Fruit fly (Drosophila melanogaster) whole organism, prepupa: ENCODE data around the gene Atg3.
A peak's percentile ranks its signal among the peaks of the same experiment; 100 is the strongest.

Experiments
- CG1621 ChIP-seq: fragments of 200-800 bp; sonication (Bioruptor generic); optimal IDR thresholded peaks from 3 replicates; lab custom pipeline; 2018; ENCODE audit warnings: missing biosample characterization, mild to moderate bottlenecking, missing genetic modification characterization
- CG8119 ChIP-seq: fragments of 200-800 bp; sonication (Bioruptor generic); IDR thresholded peaks from 3 replicates; pipeline ENCODE4 v1.3.6; 2022; ENCODE audit warnings: missing biosample characterization, missing genetic modification characterization
- Ets96B ChIP-seq: fragments of 200-800 bp; optimal IDR thresholded peaks from 2 replicates; lab custom pipeline; 2019; ENCODE audit warnings: missing biosample characterization, mild to moderate bottlenecking, missing genetic modification characterization, moderate library complexity
- Lpt ChIP-seq: fragments of 200-800 bp; sonication (Bioruptor generic); optimal IDR thresholded peaks from 3 replicates; lab custom pipeline; 2016; ENCODE audit warnings: missing biosample characterization, missing genetic modification characterization
- achi ChIP-seq: fragments of 200-800 bp; sonication (Bioruptor generic); optimal IDR thresholded peaks from 3 replicates; lab custom pipeline; 2016; ENCODE audit warnings: missing biosample characterization, missing genetic modification characterization
- acj6 ChIP-seq: fragments of 200-800 bp; sonication (Bioruptor generic); optimal IDR thresholded peaks from 3 replicates; lab custom pipeline; 2016; ENCODE audit warnings: missing biosample characterization, missing genetic modification characterization
- fkh ChIP-seq: fragments of 200-800 bp; sonication (Bioruptor generic); optimal IDR thresholded peaks from 3 replicates; lab custom pipeline; 2017; ENCODE audit warnings: missing biosample characterization, mild to moderate bottlenecking, missing genetic modification characterization, moderate library complexity
- lz ChIP-seq: fragments of 200-800 bp; sonication (Bioruptor generic); optimal IDR thresholded peaks from 3 replicates; lab custom pipeline; 2016; ENCODE audit warnings: missing biosample characterization, missing genetic modification characterization
- net ChIP-seq: fragments of 200-800 bp; sonication (Bioruptor generic); optimal IDR thresholded peaks from 3 replicates; lab custom pipeline; 2016; ENCODE audit warnings: missing biosample characterization, missing genetic modification characterization

- TF ChIP-seq acj6 (GFP tag; lab: Kevin White, UChicago) (peak; percentile 50), net (GFP tag; lab: Kevin White, UChicago) (peak; percentile 53), Lpt (no peak), achi (GFP tag; lab: Kevin White, UChicago) (peak; percentile 45), Ets96B (tag; lab: Kevin White, UChicago) (no peak), fkh (GFP tag; lab: Kevin White, UChicago) (no peak), CG8119 (GFP tag; lab: Robert Waterston, UW) (peak; percentile 46; the same call in 1 of the 3 replicates), lz (GFP tag; lab: Kevin White, UChicago) (peak; percentile 40), CG1621 (tag; lab: Kevin White, UChicago) (no peak)
Observed at dm6 chr3L:18768788-18769707, 20.6 kb downstream of the Atg3 start.
